Fruit fly (Drosophila melanogaster) whole organism, embryonic: ENCODE results near the gene Acp26Ab.

ENCODE experiments used
- ATbp ChIP-seq: fragments of 200-800 bp; sonication (Bioruptor generic); optimal IDR thresholded peaks from 2 replicates; lab custom pipeline; 2017; ENCODE audit warnings: missing biosample characterization, mild to moderate bottlenecking, missing genetic modification characterization, missing genetic modification reagents
- Atf-2 ChIP-seq: fragments of 200-800 bp; sonication (Bioruptor generic); optimal IDR thresholded peaks from 2 replicates; lab custom pipeline; 2016; ENCODE audit warnings: missing biosample characterization, missing genetic modification characterization
- B-H1 ChIP-seq: fragments of 200-800 bp; sonication (Bioruptor generic); IDR thresholded peaks from 3 replicates; pipeline ENCODE4 v1.3.6; 2022; ENCODE audit warnings: missing biosample characterization, missing genetic modification characterization
- B-H2 ChIP-seq: fragments of 200-800 bp; sonication (Bioruptor generic); optimal IDR thresholded peaks from 2 replicates; lab custom pipeline; 2018; ENCODE audit warnings: missing biosample characterization, mild to moderate bottlenecking, missing genetic modification characterization
- CG10274 ChIP-seq: fragments of 200-800 bp; sonication (Bioruptor generic); optimal IDR thresholded peaks from 3 replicates; lab custom pipeline; 2017; ENCODE audit warnings: missing biosample characterization, mild to moderate bottlenecking, missing genetic modification characterization
- CG10959 ChIP-seq: fragments of 200-800 bp; sonication (Bioruptor generic); IDR thresholded peaks from 2 replicates; pipeline ENCODE4 v1.3.6; 2022; ENCODE audit warnings: missing biosample characterization, missing genetic modification characterization
- CG13894 ChIP-seq: fragments of 200-800 bp; sonication (Bioruptor generic); optimal IDR thresholded peaks from 3 replicates; lab custom pipeline; 2018; ENCODE audit warnings: missing biosample characterization, mild to moderate bottlenecking, missing genetic modification characterization, moderate library complexity
- CG15011 ChIP-seq: fragments of 200-800 bp; sonication (Bioruptor generic); optimal IDR thresholded peaks from 3 replicates; lab custom pipeline; 2018; ENCODE audit warnings: missing biosample characterization, mild to moderate bottlenecking, missing genetic modification characterization
- CG18619 ChIP-seq: fragments of 200-800 bp; sonication (Bioruptor generic); optimal IDR thresholded peaks from 3 replicates; lab custom pipeline; 2017; ENCODE audit warnings: missing biosample characterization, mild to moderate bottlenecking, missing genetic modification characterization
- CG31365 ChIP-seq: fragments of 200-800 bp; sonication (Bioruptor generic); optimal IDR thresholded peaks from 2 replicates; lab custom pipeline; 2018; ENCODE audit warnings: missing biosample characterization, mild to moderate bottlenecking, missing genetic modification characterization
- CG3163 ChIP-seq: fragments of 200-800 bp; sonication (Bioruptor generic); optimal IDR thresholded peaks from 3 replicates; lab custom pipeline; 2016; ENCODE audit warnings: missing biosample characterization, missing genetic modification characterization
- CG43689 ChIP-seq: fragments of 200-800 bp; sonication (Bioruptor generic); IDR thresholded peaks from 2 replicates; pipeline ENCODE4 v1.3.6; 2022; ENCODE audit warnings: missing biosample characterization, missing genetic modification characterization
- CG6175 ChIP-seq: fragments of 200-800 bp; sonication (Bioruptor generic); IDR thresholded peaks from 3 replicates; pipeline ENCODE4 v1.3.6; 2022; ENCODE audit warnings: missing biosample characterization, missing genetic modification characterization
- CG6254 ChIP-seq: fragments of 200-800 bp; sonication (Bioruptor generic); optimal IDR thresholded peaks from 3 replicates; lab custom pipeline; 2017; ENCODE audit warnings: mild to moderate bottlenecking, missing biosample characterization, missing genetic modification reagents, missing genetic modification characterization
- CG8478 ChIP-seq: fragments of >200 bp; optimal IDR thresholded peaks from 2 replicates; lab custom pipeline; 2018
- CG9609 ChIP-seq: fragments of 200-800 bp; sonication (Bioruptor generic); optimal IDR thresholded peaks from 3 replicates; lab custom pipeline; 2016; ENCODE audit warnings: missing biosample characterization, missing genetic modification characterization
- Camta ChIP-seq: fragments of 200-800 bp; sonication (Bioruptor generic); optimal IDR thresholded peaks from 2 replicates; lab custom pipeline; 2016; ENCODE audit warnings: missing biosample characterization, missing genetic modification characterization
- Dfd ChIP-seq, 2 experiments: fragments of >200 bp; optimal IDR thresholded peaks; 2 replicates each; lab custom pipeline; 2017; ENCODE audit warnings: missing biosample characterization in 2 of 2, missing genetic modification characterization in 2 of 2
- Fer1 ChIP-seq: fragments of 200-800 bp; sonication (Bioruptor generic); optimal IDR thresholded peaks from 2 replicates; lab custom pipeline; 2017; ENCODE audit warnings: missing biosample characterization, mild to moderate bottlenecking, missing genetic modification characterization
- H2.0 ChIP-seq: fragments of 200-800 bp; sonication (Bioruptor generic); IDR thresholded peaks from 2 replicates; pipeline ENCODE4 v1.3.6; 2022; ENCODE audit warnings: missing biosample characterization, missing genetic modification characterization
- HmgD ChIP-seq: fragments of 200-800 bp; sonication (Bioruptor generic); optimal IDR thresholded peaks from 3 replicates; lab custom pipeline; 2016; ENCODE audit warnings: missing biosample characterization, missing genetic modification characterization
- Mad ChIP-seq: fragments of 200-800 bp; sonication (Bioruptor generic); optimal IDR thresholded peaks from 2 replicates; lab custom pipeline; 2016; ENCODE audit warnings: missing biosample characterization, missing genetic modification characterization
- Myb ChIP-seq: fragments of 200-800 bp; sonication (Bioruptor generic); optimal IDR thresholded peaks from 2 replicates; lab custom pipeline; 2016; ENCODE audit warnings: missing biosample characterization, missing genetic modification characterization
- Side ChIP-seq: fragments of 200-800 bp; sonication (Bioruptor generic); optimal IDR thresholded peaks from 2 replicates; lab custom pipeline; 2016; ENCODE audit warnings: missing biosample characterization, missing genetic modification characterization
- YL-1 ChIP-seq: fragments of 200-800 bp; sonication (Bioruptor generic); optimal IDR thresholded peaks from 3 replicates; lab custom pipeline; 2017; ENCODE audit warnings: missing biosample characterization, mild to moderate bottlenecking, missing genetic modification characterization
- abd-A ChIP-seq: fragments of 200-800 bp; sonication (Bioruptor generic); optimal IDR thresholded peaks from 3 replicates; lab custom pipeline; 2019; ENCODE audit warnings: missing biosample characterization, mild to moderate bottlenecking, missing genetic modification characterization, moderate library complexity
- bab2 ChIP-seq: fragments of 200-800 bp; sonication (Bioruptor generic); optimal IDR thresholded peaks from 2 replicates; lab custom pipeline; 2016; ENCODE audit warnings: missing biosample characterization, missing genetic modification characterization
- br ChIP-seq: fragments of >200 bp; optimal IDR thresholded peaks from 2 replicates; lab custom pipeline; 2017
- btn ChIP-seq: fragments of 200-800 bp; sonication (Bioruptor generic); optimal IDR thresholded peaks from 2 replicates; lab custom pipeline; 2016; ENCODE audit warnings: missing biosample characterization, missing genetic modification characterization
- cas ChIP-seq: fragments of 200-800 bp; sonication (Bioruptor generic); IDR thresholded peaks from 2 replicates; pipeline ENCODE4 v1.3.6; 2022; ENCODE audit warnings: missing biosample characterization, missing genetic modification characterization
- cato ChIP-seq: fragments of 200-800 bp; sonication (Bioruptor generic); optimal IDR thresholded peaks from 2 replicates; lab custom pipeline; 2016; ENCODE audit warnings: missing biosample characterization, missing genetic modification characterization, borderline replicate concordance
- chif ChIP-seq, 2 experiments: fragments of 200-800 bp; sonication (Bioruptor generic); optimal IDR thresholded peaks; 3 replicates each; lab custom pipeline; 2016; ENCODE audit warnings: missing biosample characterization in 2 of 2, missing genetic modification characterization in 2 of 2
- disco-r ChIP-seq: fragments of 200-800 bp; sonication (Bioruptor generic); optimal IDR thresholded peaks from 2 replicates; lab custom pipeline; 2016; ENCODE audit warnings: missing biosample characterization, missing genetic modification characterization
- dysf ChIP-seq: fragments of 200-800 bp; sonication (Bioruptor generic); IDR thresholded peaks from 3 replicates; pipeline ENCODE4 v1.3.6; 2022; ENCODE audit warnings: missing biosample characterization, missing genetic modification characterization
- emc ChIP-seq: fragments of 200-800 bp; sonication (Bioruptor generic); optimal IDR thresholded peaks from 2 replicates; lab custom pipeline; 2016; ENCODE audit warnings: missing biosample characterization, missing genetic modification characterization
- eve ChIP-seq, 2 experiments: fragments of >200 bp; optimal IDR thresholded peaks; 2 replicates each; lab custom pipeline; 2017; ENCODE audit warnings: missing biosample characterization in 2 of 2, missing genetic modification characterization in 2 of 2
- fd3F ChIP-seq: fragments of 200-800 bp; sonication (Bioruptor generic); optimal IDR thresholded peaks from 2 replicates; lab custom pipeline; 2018; ENCODE audit warnings: missing biosample characterization, mild to moderate bottlenecking, missing genetic modification characterization, moderate library complexity
- gem ChIP-seq: fragments of 200-800 bp; sonication (Bioruptor generic); optimal IDR thresholded peaks from 2 replicates; lab custom pipeline; 2019; ENCODE audit warnings: missing biosample characterization, mild to moderate bottlenecking, missing genetic modification characterization, moderate library complexity
- hth ChIP-seq: fragments of >200 bp; optimal IDR thresholded peaks from 2 replicates; lab custom pipeline; 2017; ENCODE audit warnings: inconsistent platforms
- mam ChIP-seq: fragments of 200-800 bp; sonication (Bioruptor generic); optimal IDR thresholded peaks from 3 replicates; lab custom pipeline; 2016; ENCODE audit warnings: missing biosample characterization, missing genetic modification characterization
- oc ChIP-seq: fragments of 200-800 bp; sonication (Bioruptor generic); optimal IDR thresholded peaks from 2 replicates; lab custom pipeline; 2018; ENCODE audit warnings: missing biosample characterization, mild to moderate bottlenecking, missing genetic modification characterization, moderate library complexity
- onecut ChIP-seq: fragments of 200-800 bp; sonication (Bioruptor generic); IDR thresholded peaks from 2 replicates; pipeline ENCODE4 v1.3.6; 2022; ENCODE audit warnings: missing biosample characterization, missing genetic modification characterization
- p53 ChIP-seq: fragments of 200-800 bp; sonication (Bioruptor generic); optimal IDR thresholded peaks from 2 replicates; lab custom pipeline; 2016; ENCODE audit warnings: missing biosample characterization, missing genetic modification characterization
- so ChIP-seq: fragments of 200-800 bp; sonication (Bioruptor generic); IDR thresholded peaks from 3 replicates; pipeline ENCODE4 v1.3.6; 2022; ENCODE audit warnings: missing biosample characterization, missing genetic modification characterization
- tgo ChIP-seq: fragments of 200-800 bp; sonication (Bioruptor generic); IDR thresholded peaks from 3 replicates; pipeline ENCODE4 v1.3.6; 2022; ENCODE audit warnings: missing biosample characterization, missing genetic modification characterization
- twi ChIP-seq: fragments of 200-800 bp; optimal IDR thresholded peaks from 2 replicates; lab custom pipeline; 2019; ENCODE audit warnings: missing biosample characterization, mild to moderate bottlenecking, missing genetic modification characterization, moderate library complexity
- tx ChIP-seq: fragments of 200-800 bp; sonication (Bioruptor generic); optimal IDR thresholded peaks from 2 replicates; lab custom pipeline; 2016; ENCODE audit warnings: missing biosample characterization, missing genetic modification characterization
- unpg ChIP-seq: fragments of 200-800 bp; sonication (Bioruptor generic); optimal IDR thresholded peaks from 3 replicates; lab custom pipeline; 2018; ENCODE audit warnings: missing biosample characterization, mild to moderate bottlenecking, missing genetic modification characterization, moderate library complexity
- wor ChIP-seq: fragments of 200-800 bp; sonication (Bioruptor generic); IDR thresholded peaks from 2 replicates; pipeline ENCODE4 v1.3.6; 2022; ENCODE audit warnings: missing biosample characterization, missing genetic modification characterization
- zen ChIP-seq: fragments of 200-800 bp; sonication (Bioruptor generic); optimal IDR thresholded peaks from 3 replicates; lab custom pipeline; 2018; ENCODE audit warnings: missing biosample characterization, mild to moderate bottlenecking, missing genetic modification characterization, moderate library complexity

The Acp26Ab gene

DNA sequence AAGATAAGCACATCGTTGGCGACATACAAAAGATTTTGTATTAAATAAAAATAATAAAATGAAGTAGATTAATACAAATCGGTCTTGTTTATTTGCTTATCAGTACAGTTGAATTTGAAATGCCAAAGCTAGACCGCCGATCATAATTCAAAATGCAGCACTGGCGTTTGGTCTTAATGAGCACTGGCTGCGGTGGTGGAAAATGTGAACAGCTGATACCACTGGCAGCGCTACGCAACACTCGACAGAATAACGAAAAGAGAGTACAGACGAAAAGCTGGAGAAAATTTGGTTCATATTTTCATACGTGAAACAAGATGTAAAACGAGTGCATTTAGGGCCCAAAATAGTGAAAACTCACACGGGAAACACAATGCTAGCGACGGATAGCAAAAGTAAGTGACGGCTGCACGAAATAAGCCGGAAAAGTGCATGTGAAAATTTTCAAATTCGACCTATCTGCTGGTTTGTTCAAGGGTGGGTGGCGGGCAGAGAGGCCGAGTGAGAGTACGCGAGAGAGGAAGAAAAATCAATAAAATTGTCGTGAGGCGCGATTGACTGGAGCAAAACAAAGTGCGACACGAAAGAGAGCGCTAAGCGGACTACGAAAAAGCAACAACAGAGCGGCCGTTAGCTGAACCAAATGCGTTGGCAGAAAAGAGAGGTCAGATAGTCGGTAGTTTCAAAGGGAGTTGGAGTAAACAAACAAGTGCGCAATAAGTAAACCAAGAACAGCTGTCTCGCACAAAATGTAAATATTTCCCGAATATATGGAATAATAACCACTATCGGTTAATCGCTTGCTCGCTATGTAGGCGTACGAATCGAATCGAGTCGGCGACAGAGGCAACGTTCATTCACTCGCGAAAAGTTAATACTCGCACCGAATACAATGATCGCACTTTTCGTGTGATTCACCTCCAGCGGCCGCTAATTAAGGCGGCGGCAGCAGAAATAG is 14.5 kb upstream of the Acp26Ab start, which contains the start of gene bchs (continued):
- TF ChIP-seq br (no peak), Dfd (GFP tag; optimal IDR thresholded peaks at IDR 0.05; lab: Kevin White, UChicago) (no peak), CG18619 (GFP tag; lab: Kevin White, UChicago) (peak; percentile 93), tx (GFP tag; lab: Kevin White, UChicago) (peak; percentile 46), wor (GFP tag; lab: Robert Waterston, UW) (no peak), Camta (GFP tag; lab: Kevin White, UChicago) (peak; percentile 82), CG10274 (peak; percentile 75), twi (tag; lab: Kevin White, UChicago) (no peak), fd3F (GFP tag; lab: Kevin White, UChicago) (no peak), chif (GFP tag; optimal IDR thresholded peaks at IDR 0.05; lab: Kevin White, UChicago) (peak; percentile 81 to 84), YL-1 (GFP tag; lab: Kevin White, UChicago) (peak; percentile 95), CG31365 (tag; lab: Kevin White, UChicago) (peak; percentile 89), CG3163 (GFP tag; lab: Kevin White, UChicago) (peak; percentile 70), p53 (GFP tag; lab: Kevin White, UChicago) (peak; percentile 70), Myb (GFP tag; lab: Kevin White, UChicago) (peak; percentile 36), bab2 (GFP tag; lab: Kevin White, UChicago) (peak; percentile 89), HmgD (peak; percentile 64), CG8478 (lab: Kevin White, UChicago) (no peak), Mad (GFP tag; lab: Kevin White, UChicago) (peak; percentile 72), CG15011 (GFP tag; lab: Kevin White, UChicago) (peak; percentile 93), btn (GFP tag; lab: Kevin White, UChicago) (peak; percentile 85), B-H1 (GFP tag; lab: Robert Waterston, UW) (peak; percentile 68; the same call in 2 of the 3 replicates), dysf (peak; percentile 57; the same call in 1 of the 3 replicates), ATbp (GFP tag; lab: Kevin White, UChicago) (peak; percentile 100), CG9609 (GFP tag; lab: Kevin White, UChicago) (peak; percentile 33), emc (no peak), eve (GFP tag; optimal IDR thresholded peaks at IDR 0.05; lab: Kevin White, UChicago) (no peak), CG6254 (GFP tag; lab: Kevin White, UChicago) (peak; percentile 91), cato (GFP tag; lab: Kevin White, UChicago) (peak; percentile 74), hth (lab: Kevin White, UChicago) (no peak), so (GFP tag; lab: Robert Waterston, UW) (peak; percentile 86; the same call in 2 of the 3 replicates), mam (GFP tag; lab: Kevin White, UChicago) (peak; percentile 64), H2.0 (peak; percentile 24; the same call in 1 of the 2 replicates), disco-r (GFP tag; lab: Kevin White, UChicago) (peak; percentile 90), CG43689 (peak; percentile 49; the same call in 1 of the 2 replicates), zen (tag; lab: Kevin White, UChicago) (peak; percentile 21), B-H2 (peak; percentile 85), CG13894 (tag; lab: Kevin White, UChicago) (no peak), gem (tag; lab: Kevin White, UChicago) (no peak), Atf-2 (GFP tag; lab: Kevin White, UChicago) (peak; percentile 79), tgo (GFP tag; lab: Robert Waterston, UW) (peak; percentile 64; the same call in 2 of the 3 replicates), Fer1 (GFP tag; lab: Kevin White, UChicago) (peak; percentile 96), cas (GFP tag; lab: Robert Waterston, UW) (no peak; the same call in 1 of the 2 replicates), unpg (GFP tag; lab: Kevin White, UChicago) (no peak), CG10959 (peak; percentile 44), onecut (GFP tag; lab: Robert Waterston, UW) (peak; percentile 100), Side (GFP tag; lab: Kevin White, UChicago) (peak; percentile 87), CG6175 (no peak), abd-A (tag; lab: Kevin White, UChicago) (no peak), oc (tag; lab: Kevin White, UChicago) (peak; percentile 90)
